Worm (Caenorhabditis elegans): ENCODE measurements around the gene F15E6.4.

Gene F15E6.4

ce11 chrIV:4247770-4248169, 43.5 kb upstream of the F15E6.4 start, which contains the start of gene ama-1:
ama-1 (plus strand) TSS chrIV:4248070.
- no peak for TF ChIP-seq fkh-2 (tag; optimal IDR thresholded peaks at IDR 0.05)
- TF ChIP-seq eor-1 (tag; optimal IDR thresholded peaks at IDR 0.05) = no peak
- TF ChIP-seq lin-39 (tag; optimal IDR thresholded peaks at IDR 0.05) = no peak
- TF ChIP-seq nhr-77 (tag; optimal IDR thresholded peaks at IDR 0.05) = no peak
- TF ChIP-seq elt-1 (tag; optimal IDR thresholded peaks at IDR 0.05) = no peak
- no peak for TF ChIP-seq mdl-1 (tag; optimal IDR thresholded peaks at IDR 0.05)

ce11 chrIV:4254989-4255582, 36.2 kb upstream of the F15E6.4 start:
- TF ChIP-seq mml-1 (tag; optimal IDR thresholded peaks at IDR 0.05) = no peak
- TF ChIP-seq nhr-76 (tag; optimal IDR thresholded peaks at IDR 0.05) = no peak
- TF ChIP-seq tbx-2 (tag; optimal IDR thresholded peaks at IDR 0.05) = no peak

- TF ChIP-seq elt-3 (tag; optimal IDR thresholded peaks at IDR 0.05) = no peak
- no peak for TF ChIP-seq nhr-23 (tag; optimal IDR thresholded peaks at IDR 0.05)
- TF ChIP-seq egl-5 (tag; optimal IDR thresholded peaks at IDR 0.05) = no peak
- no peak for TF ChIP-seq aly-2 (tag; optimal IDR thresholded peaks at IDR 0.05)
- no peak for TF ChIP-seq ceh-16 (tag; optimal IDR thresholded peaks at IDR 0.05)
- no peak for TF ChIP-seq skn-1 (tag; optimal IDR thresholded peaks at IDR 0.05)
- no peak for TF ChIP-seq unc-39 (tag; optimal IDR thresholded peaks at IDR 0.05)
- TF ChIP-seq mml-1 (tag; optimal IDR thresholded peaks at IDR 0.05) = no peak
- TF ChIP-seq jun-1 (tag; optimal IDR thresholded peaks at IDR 0.05) = peak; percentile 3
- no peak for TF ChIP-seq ztf-4 (tag; optimal IDR thresholded peaks at IDR 0.05)
- TF ChIP-seq mdl-1 (tag; optimal IDR thresholded peaks at IDR 0.05) = no peak
- TF ChIP-seq nhr-237 (tag; optimal IDR thresholded peaks at IDR 0.05) = no peak
- TF ChIP-seq nhr-12 (tag; optimal IDR thresholded peaks at IDR 0.05) = no peak
- no peak for TF ChIP-seq daf-12 (tag; optimal IDR thresholded peaks at IDR 0.05)
- TF ChIP-seq sea-2 (GFP tag; optimal IDR thresholded peaks at IDR 0.05) = no peak
- no peak for TF ChIP-seq ZK546.5 (tag; optimal IDR thresholded peaks at IDR 0.05)
- peak; percentile 82 for TF ChIP-seq elt-2 (tag; optimal IDR thresholded peaks at IDR 0.05)
- TF ChIP-seq fkh-10 (GFP tag; optimal IDR thresholded peaks at IDR 0.05) = no peak
- TF ChIP-seq fos-1 (tag; optimal IDR thresholded peaks at IDR 0.05) = no peak
- TF ChIP-seq pqm-1 (tag; optimal IDR thresholded peaks at IDR 0.05) = peak; percentile 12
- no peak for TF ChIP-seq pha-4 (tag; optimal IDR thresholded peaks at IDR 0.05)
- TF ChIP-seq nfya-1 (tag; optimal IDR thresholded peaks at IDR 0.05; ENCODE audit: insufficient read depth) = no peak
These were observed 31.8 kb upstream of the F15E6.4 start for ce11 chrIV:4259433-4259832.

- TF ChIP-seq mml-1 (tag; optimal IDR thresholded peaks at IDR 0.05) = no peak
- TF ChIP-seq elt-3 (tag; optimal IDR thresholded peaks at IDR 0.05) = no peak
- TF ChIP-seq nhr-76 (tag; optimal IDR thresholded peaks at IDR 0.05) = no peak
- TF ChIP-seq nhr-23 (tag; optimal IDR thresholded peaks at IDR 0.05) = no peak
- TF ChIP-seq nhr-43 (tag; optimal IDR thresholded peaks at IDR 0.05; ENCODE audit: poor library complexity, severe bottlenecking) = no peak
- TF ChIP-seq pqm-1 (tag; optimal IDR thresholded peaks at IDR 0.05) = no peak
- no peak for TF ChIP-seq tbx-2 (tag; optimal IDR thresholded peaks at IDR 0.05)
- TF ChIP-seq fos-1 (tag; optimal IDR thresholded peaks at IDR 0.05) = no peak
- no peak for TF ChIP-seq unc-39 (tag; optimal IDR thresholded peaks at IDR 0.05)
- TF ChIP-seq zag-1 (tag; optimal IDR thresholded peaks at IDR 0.05) = no peak
- no peak for TF ChIP-seq jun-1 (tag; optimal IDR thresholded peaks at IDR 0.05)
- no peak for TF ChIP-seq ceh-28 (tag; optimal IDR thresholded peaks at IDR 0.05)
- no peak for TF ChIP-seq ztf-4 (tag; optimal IDR thresholded peaks at IDR 0.05)
- TF ChIP-seq nhr-12 (tag; optimal IDR thresholded peaks at IDR 0.05) = no peak
- no peak for TF ChIP-seq R02D3.7 (tag; optimal IDR thresholded peaks at IDR 0.05)
- TF ChIP-seq snpc-4 (tag; optimal IDR thresholded peaks at IDR 0.05) = no peak
- no peak for TF ChIP-seq elt-2 (tag; optimal IDR thresholded peaks at IDR 0.05)
- no peak for TF ChIP-seq eor-1 (tag; optimal IDR thresholded peaks at IDR 0.05)
These were observed 28.3 kb upstream of the F15E6.4 start, which contains the start of gene col-33 for ce11 chrIV:4262993-4263392. col-33 (plus strand) TSS chrIV:4263293.

DNA sequence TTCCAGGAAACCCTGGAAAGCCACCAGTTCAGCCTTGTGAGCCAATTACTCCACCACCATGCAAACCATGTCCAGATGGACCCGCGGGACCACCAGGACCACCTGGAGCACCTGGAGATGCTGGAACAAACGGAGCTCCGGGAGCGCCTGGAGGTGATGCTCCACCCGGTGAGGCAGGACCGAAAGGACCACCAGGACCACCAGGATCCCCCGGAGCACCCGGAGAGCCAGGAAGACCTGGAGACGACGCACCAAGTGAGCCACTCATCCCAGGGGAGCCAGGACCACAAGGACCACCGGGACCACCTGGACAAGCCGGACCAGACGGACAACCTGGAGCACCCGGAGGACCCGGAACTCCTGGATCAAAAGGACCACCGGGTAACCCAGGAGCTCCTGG, 26.6 kb upstream of the F15E6.4 start:
- TF ChIP-seq nhr-76 (tag; optimal IDR thresholded peaks at IDR 0.05) (no peak), mdl-1 (tag; optimal IDR thresholded peaks at IDR 0.05) (no peak), mml-1 (tag; optimal IDR thresholded peaks at IDR 0.05) (no peak), skn-1 (tag; optimal IDR thresholded peaks at IDR 0.05) (no peak), lsy-12 (tag; optimal IDR thresholded peaks at IDR 0.05) (no peak), aly-2 (tag; optimal IDR thresholded peaks at IDR 0.05) (no peak), nhr-23 (tag; optimal IDR thresholded peaks at IDR 0.05) (no peak), ZK546.5 (tag; optimal IDR thresholded peaks at IDR 0.05) (no peak), eor-1 (tag; optimal IDR thresholded peaks at IDR 0.05) (no peak), lin-39 (tag; optimal IDR thresholded peaks at IDR 0.05) (no peak), zag-1 (tag; optimal IDR thresholded peaks at IDR 0.05) (no peak), ceh-9 (tag; optimal IDR thresholded peaks at IDR 0.05) (no peak), fkh-10 (GFP tag; optimal IDR thresholded peaks at IDR 0.05) (no peak), nhr-237 (tag; optimal IDR thresholded peaks at IDR 0.05) (no peak)
